Worm (Caenorhabditis elegans) whole organism, young adult: ENCODE data around the gene F11A5.18.

Experiments used
- Y95B8A.8 ChIP-seq: fragments of 200-800 bp; sonication (Bioruptor generic); IDR thresholded peaks from 2 replicates; pipeline ENCODE4 v1.3.6; 2022; ENCODE audit warnings: missing genetic modification reagents, missing genetic modification characterization, missing compliant biosample characterization
- ama-1 ChIP-seq, 3 experiments: fragments of 150-350 bp in 1 of 3; sonication (generic microtip) in 2 of 3; optimal IDR thresholded peaks; 2 replicates each; lab custom pipeline; 2014 to 2018; ENCODE audit warnings: missing biosample characterization in 2 of 3, missing genetic modification characterization in 2 of 3, missing genetic modification reagents in 2 of 3
- athp-1 ChIP-seq: sonication (generic microtip); optimal IDR thresholded peaks from 2 replicates; lab custom pipeline; 2017; ENCODE audit warnings: mild to moderate bottlenecking, missing genetic modification characterization, missing compliant biosample characterization
- bed-2 ChIP-seq: fragments of 200-800 bp; sonication (Bioruptor generic); IDR thresholded peaks from 2 replicates; pipeline ENCODE4 v1.3.6; 2022; ENCODE audit warnings: missing genetic modification reagents, missing genetic modification characterization, missing compliant biosample characterization
- dpl-1 ChIP-seq: fragments of 150-350 bp; optimal IDR thresholded peaks from 2 replicates; lab custom pipeline; 2014; ENCODE audit warnings: missing biosample characterization, missing genetic modification reagents, missing genetic modification characterization
- gei-17 ChIP-seq: fragments of 200-800 bp; sonication (Bioruptor generic); optimal IDR thresholded peaks from 2 replicates; lab custom pipeline; 2018; ENCODE audit warnings: mild to moderate bottlenecking, missing genetic modification characterization, missing compliant biosample characterization
- lin-26 ChIP-seq: fragments of 200-800 bp; sonication (Bioruptor generic); IDR thresholded peaks from 2 replicates; pipeline ENCODE4 v1.3.6; 2022; ENCODE audit warnings: missing genetic modification reagents, missing genetic modification characterization, missing compliant biosample characterization
- mes-4 ChIP-seq: sonication (generic microtip); optimal IDR thresholded peaks from 2 replicates; lab custom pipeline; 2016; ENCODE audit warnings: missing genotype, missing genetic modification characterization, missing compliant biosample characterization
- snpc-3.4 ChIP-seq: sonication (generic microtip); optimal IDR thresholded peaks from 2 replicates; lab custom pipeline; 2017; ENCODE audit warnings: missing genetic modification characterization, mild to moderate bottlenecking, missing compliant biosample characterization, antibody characterized with exemption, moderate library complexity, missing genotype, missing genetic modification reagents
- unc-130 ChIP-seq: sonication (generic microtip); optimal IDR thresholded peaks from 2 replicates; lab custom pipeline; 2016; ENCODE audit warnings: missing genetic modification reagents, missing genetic modification characterization, missing compliant biosample characterization
- unc-62 ChIP-seq: fragments of 150-350 bp; optimal IDR thresholded peaks from 2 replicates; lab custom pipeline; 2014; ENCODE audit warnings: missing biosample characterization, missing genetic modification reagents, missing genetic modification characterization
- ztf-3 ChIP-seq: fragments of 200-800 bp; sonication (Bioruptor generic); optimal IDR thresholded peaks from 2 replicates; lab custom pipeline; 2018; ENCODE audit warnings: mild to moderate bottlenecking, missing genetic modification characterization, missing compliant biosample characterization

ce11 chrV:16174109-16174508 lies 28.6 kb upstream of the F11A5.18 start:
- TF ChIP-seq mes-4 (no peak), unc-62 (no peak), snpc-3.4 (tag; lab: Kevin White, UChicago) (no peak), gei-17 (no peak), bed-2 (GFP tag; lab: Robert Waterston, UW) (no peak), athp-1 (tag; lab: Kevin White, UChicago) (no peak), Y95B8A.8 (no peak), unc-130 (GFP tag; lab: Kevin White, UChicago) (no peak), ztf-3 (GFP tag; lab: Kevin White, UChicago) (no peak), ama-1 (optimal IDR thresholded peaks at IDR 0.05; lab: Kevin White, UChicago) (no peak), ama-1 (GFP tag; optimal IDR thresholded peaks at IDR 0.05; lab: Kevin White, UChicago) (no peak), lin-26 (GFP tag; lab: Robert Waterston, UW) (no peak), dpl-1 (GFP tag; lab: Kevin White, UChicago) (no peak)
